Fruit fly (Drosophila melanogaster) whole organism, embryonic: ENCODE results near the gene Clbn.

Source experiments
- Bdp1 ChIP-seq: fragments of 200-800 bp; sonication (Bioruptor generic); optimal IDR thresholded peaks from 3 replicates; lab custom pipeline; 2016; ENCODE audit warnings: missing biosample characterization, missing genetic modification characterization
- CG10543 ChIP-seq: fragments of 200-800 bp; sonication (Bioruptor generic); optimal IDR thresholded peaks from 3 replicates; lab custom pipeline; 2017; ENCODE audit warnings: missing biosample characterization, mild to moderate bottlenecking, missing genetic modification characterization, moderate library complexity
- CG12391 ChIP-seq: fragments of 200-800 bp; sonication (Bioruptor generic); optimal IDR thresholded peaks from 3 replicates; lab custom pipeline; 2018; ENCODE audit warnings: missing biosample characterization, mild to moderate bottlenecking, missing genetic modification characterization, moderate library complexity
- CG12744 ChIP-seq: fragments of 200-800 bp; sonication (Bioruptor generic); optimal IDR thresholded peaks from 2 replicates; lab custom pipeline; 2016; ENCODE audit warnings: missing biosample characterization, missing genetic modification characterization
- CG16815 ChIP-seq: fragments of 200-800 bp; sonication (Bioruptor generic); optimal IDR thresholded peaks from 3 replicates; lab custom pipeline; 2017; ENCODE audit warnings: missing biosample characterization, mild to moderate bottlenecking, missing genetic modification characterization
- CG17186 ChIP-seq: fragments of 200-800 bp; sonication (Bioruptor generic); optimal IDR thresholded peaks from 3 replicates; lab custom pipeline; 2017; ENCODE audit warnings: missing biosample characterization, missing genetic modification reagents, missing genetic modification characterization
- CG2678 ChIP-seq: fragments of 200-800 bp; sonication (Bioruptor generic); optimal IDR thresholded peaks from 3 replicates; lab custom pipeline; 2019; ENCODE audit warnings: missing biosample characterization, mild to moderate bottlenecking, missing genetic modification characterization, moderate library complexity
- CG30431 ChIP-seq: fragments of 200-800 bp; sonication (Bioruptor generic); optimal IDR thresholded peaks from 2 replicates; lab custom pipeline; 2017; ENCODE audit warnings: missing biosample characterization, missing genetic modification characterization
- CG3065 ChIP-seq: fragments of 200-800 bp; sonication (Bioruptor generic); optimal IDR thresholded peaks from 2 replicates; lab custom pipeline; 2016; ENCODE audit warnings: missing biosample characterization, missing genetic modification characterization
- CG31365 ChIP-seq: fragments of 200-800 bp; sonication (Bioruptor generic); optimal IDR thresholded peaks from 2 replicates; lab custom pipeline; 2018; ENCODE audit warnings: missing biosample characterization, mild to moderate bottlenecking, missing genetic modification characterization
- CG3407 ChIP-seq: fragments of 200-800 bp; sonication (Bioruptor generic); optimal IDR thresholded peaks from 2 replicates; lab custom pipeline; 2018; ENCODE audit warnings: missing biosample characterization, mild to moderate bottlenecking, missing genetic modification characterization
- CG5245 ChIP-seq: fragments of 200-800 bp; sonication (Bioruptor generic); optimal IDR thresholded peaks from 3 replicates; lab custom pipeline; 2016; ENCODE audit warnings: missing biosample characterization, missing genetic modification characterization
- CG6254 ChIP-seq: fragments of 200-800 bp; sonication (Bioruptor generic); optimal IDR thresholded peaks from 3 replicates; lab custom pipeline; 2017; ENCODE audit warnings: mild to moderate bottlenecking, missing biosample characterization, missing genetic modification reagents, missing genetic modification characterization
- CG7556 ChIP-seq: fragments of 200-800 bp; sonication (Bioruptor generic); optimal IDR thresholded peaks from 2 replicates; lab custom pipeline; 2017; ENCODE audit warnings: missing biosample characterization, mild to moderate bottlenecking, missing genetic modification characterization
- CG8765 ChIP-seq: fragments of 200-800 bp; sonication (Bioruptor generic); IDR thresholded peaks from 2 replicates; pipeline ENCODE4 v1.3.6; 2022; ENCODE audit warnings: missing biosample characterization, missing genetic modification characterization
- CG9932 ChIP-seq: fragments of 200-800 bp; sonication (Bioruptor generic); IDR thresholded peaks from 2 replicates; pipeline ENCODE4 v1.3.6; 2022; ENCODE audit warnings: missing biosample characterization, missing genetic modification characterization
- CTCF ChIP-seq: fragments of 200-800 bp; sonication (Bioruptor generic); optimal IDR thresholded peaks from 2 replicates; lab custom pipeline; 2017; ENCODE audit warnings: missing biosample characterization, mild to moderate bottlenecking, missing genetic modification characterization, moderate library complexity
- Dbx ChIP-seq: fragments of 200-800 bp; sonication (Bioruptor generic); IDR thresholded peaks from 3 replicates; pipeline ENCODE4 v1.3.6; 2022; ENCODE audit warnings: missing biosample characterization, missing genetic modification characterization
- Dip3 ChIP-seq: fragments of 200-800 bp; sonication (Bioruptor generic); optimal IDR thresholded peaks from 3 replicates; lab custom pipeline; 2016; ENCODE audit warnings: missing biosample characterization, missing genetic modification characterization
- Drgx ChIP-seq: fragments of 200-800 bp; sonication (Bioruptor generic); IDR thresholded peaks from 2 replicates; pipeline ENCODE4 v1.3.6; 2022; ENCODE audit warnings: missing biosample characterization, missing genetic modification characterization
- Ets65A ChIP-seq: fragments of 200-800 bp; sonication (Bioruptor generic); peaks from one replicate; lab custom pipeline; 2016; ENCODE audit warnings: missing biosample characterization, missing genetic modification characterization
- Fer3 ChIP-seq: fragments of 200-800 bp; sonication (Bioruptor generic); optimal IDR thresholded peaks from 2 replicates; lab custom pipeline; 2018; ENCODE audit warnings: missing biosample characterization, mild to moderate bottlenecking, missing genetic modification characterization, moderate library complexity
- HHEX ChIP-seq: fragments of 200-800 bp; sonication (Bioruptor generic); optimal IDR thresholded peaks from 3 replicates; lab custom pipeline; 2017; ENCODE audit warnings: missing biosample characterization, mild to moderate bottlenecking, missing genetic modification characterization, missing genetic modification reagents
- HLHmδ ChIP-seq: fragments of 200-800 bp; sonication (Bioruptor generic); optimal IDR thresholded peaks from 2 replicates; lab custom pipeline; 2018; ENCODE audit warnings: missing biosample characterization, mild to moderate bottlenecking, missing genetic modification characterization, moderate library complexity
- Hr39 ChIP-seq: fragments of >200 bp; optimal IDR thresholded peaks from 2 replicates; lab custom pipeline; 2017
- Lim3 ChIP-seq: fragments of 200-800 bp; sonication (Bioruptor generic); IDR thresholded peaks from 2 replicates; pipeline ENCODE4 v1.3.6; 2022; ENCODE audit warnings: missing biosample characterization, missing genetic modification characterization
- Six4 ChIP-seq: fragments of 200-800 bp; sonication (Bioruptor generic); optimal IDR thresholded peaks from 2 replicates; lab custom pipeline; 2016; ENCODE audit warnings: missing biosample characterization, missing genetic modification characterization
- Ssrp ChIP-seq: fragments of 200-800 bp; sonication (Bioruptor generic); optimal IDR thresholded peaks from 2 replicates; lab custom pipeline; 2018; ENCODE audit warnings: missing biosample characterization, mild to moderate bottlenecking, missing genetic modification characterization, moderate library complexity
- YL-1 ChIP-seq: fragments of 200-800 bp; sonication (Bioruptor generic); optimal IDR thresholded peaks from 3 replicates; lab custom pipeline; 2017; ENCODE audit warnings: missing biosample characterization, mild to moderate bottlenecking, missing genetic modification characterization
- al ChIP-seq: fragments of 200-800 bp; sonication (Bioruptor generic); IDR thresholded peaks from 2 replicates; pipeline ENCODE4 v1.3.6; 2022; ENCODE audit warnings: missing biosample characterization, missing genetic modification characterization
- ash1 ChIP-seq: fragments of 200-800 bp; sonication (Bioruptor generic); optimal IDR thresholded peaks from 2 replicates; lab custom pipeline; 2018; ENCODE audit warnings: missing biosample characterization, mild to moderate bottlenecking, missing genetic modification characterization
- crol ChIP-seq: fragments of 200-800 bp; sonication (Bioruptor generic); IDR thresholded peaks from 2 replicates; pipeline ENCODE4 v1.3.6; 2022; ENCODE audit warnings: missing biosample characterization, missing genetic modification characterization
- da ChIP-seq: fragments of 200-800 bp; sonication (Bioruptor generic); optimal IDR thresholded peaks from 2 replicates; lab custom pipeline; 2016; ENCODE audit warnings: missing biosample characterization, missing genetic modification characterization
- fd96Cb ChIP-seq: fragments of 200-800 bp; sonication (Bioruptor generic); optimal IDR thresholded peaks from 2 replicates; lab custom pipeline; 2018; ENCODE audit warnings: missing biosample characterization, mild to moderate bottlenecking, missing genetic modification characterization, moderate library complexity
- gcm ChIP-seq: fragments of 200-800 bp; sonication (Bioruptor generic); optimal IDR thresholded peaks from 2 replicates; lab custom pipeline; 2019; ENCODE audit warnings: missing biosample characterization, mild to moderate bottlenecking, missing genetic modification characterization, moderate library complexity
- grn ChIP-seq: fragments of 200-800 bp; sonication (Bioruptor generic); optimal IDR thresholded peaks from 3 replicates; lab custom pipeline; 2017; ENCODE audit warnings: missing biosample characterization, missing genetic modification characterization
- inv ChIP-seq: fragments of 200-800 bp; sonication (Bioruptor generic); IDR thresholded peaks from 2 replicates; pipeline ENCODE4 v1.3.6; 2022; ENCODE audit warnings: missing biosample characterization, missing genetic modification characterization; ENCODE audit not compliant: partially characterized antibody
- lilli ChIP-seq: fragments of 200-800 bp; sonication (Bioruptor generic); optimal IDR thresholded peaks from 3 replicates; lab custom pipeline; 2016; ENCODE audit warnings: missing biosample characterization, missing genetic modification characterization
- lola ChIP-seq, 3 experiments: fragments of >200 bp in 2 of 3; fragments of 200-800 bp in 1 of 3; sonication (Bioruptor generic) in 1 of 3; optimal IDR thresholded peaks; 2 replicates each; lab custom pipeline; 2017 to 2019; ENCODE audit warnings: missing biosample characterization in 3 of 3, missing genetic modification characterization in 3 of 3, mild to moderate bottlenecking in 1 of 3, moderate library complexity in 1 of 3
- lov ChIP-seq, 2 experiments: fragments of 200-800 bp in 1 of 2; fragments of >200 bp in 1 of 2; sonication (Bioruptor generic) in 1 of 2; IDR thresholded peaks in 1 of 2; optimal IDR thresholded peaks in 1 of 2; 2 replicates in 1 of 2; 3 replicates in 1 of 2; pipeline versions ENCODE4 v1.3.6 to Lab custom; 2017 to 2022; ENCODE audit warnings: missing biosample characterization in 1 of 2, missing genetic modification characterization in 1 of 2
- org-1 ChIP-seq: fragments of 200-800 bp; sonication (Bioruptor generic); optimal IDR thresholded peaks from 2 replicates; lab custom pipeline; 2017; ENCODE audit warnings: missing biosample characterization, missing genetic modification characterization
- psq ChIP-seq: fragments of 200-800 bp; sonication (Bioruptor generic); optimal IDR thresholded peaks from 2 replicates; lab custom pipeline; 2017; ENCODE audit warnings: missing biosample characterization, missing genetic modification characterization
- pzg ChIP-seq: fragments of 200-800 bp; sonication (Bioruptor generic); optimal IDR thresholded peaks from 3 replicates; lab custom pipeline; 2018; ENCODE audit warnings: missing biosample characterization, mild to moderate bottlenecking, missing genetic modification characterization, moderate library complexity
- rib ChIP-seq: fragments of 200-800 bp; sonication (Bioruptor generic); IDR thresholded peaks from 2 replicates; pipeline ENCODE4 v1.3.6; 2022; ENCODE audit warnings: missing biosample characterization, missing genetic modification characterization
- scrt ChIP-seq: fragments of 200-800 bp; sonication (Bioruptor generic); optimal IDR thresholded peaks from 2 replicates; lab custom pipeline; 2018; ENCODE audit warnings: missing biosample characterization, mild to moderate bottlenecking, missing genetic modification characterization, moderate library complexity
- shn ChIP-seq: fragments of 200-800 bp; sonication (Bioruptor generic); optimal IDR thresholded peaks from 3 replicates; lab custom pipeline; 2016; ENCODE audit warnings: missing biosample characterization, missing genetic modification characterization
- slp2 ChIP-seq: fragments of 200-800 bp; sonication (Bioruptor generic); optimal IDR thresholded peaks from 2 replicates; lab custom pipeline; 2016; ENCODE audit warnings: missing biosample characterization, missing genetic modification characterization
- sqz ChIP-seq: fragments of 200-800 bp; sonication (Bioruptor generic); optimal IDR thresholded peaks from 3 replicates; lab custom pipeline; 2018; ENCODE audit warnings: missing biosample characterization, mild to moderate bottlenecking, missing genetic modification characterization
- trh ChIP-seq: fragments of 200-800 bp; sonication (Bioruptor generic); optimal IDR thresholded peaks from 2 replicates; lab custom pipeline; 2016; ENCODE audit warnings: missing biosample characterization, missing genetic modification characterization
- yki ChIP-seq: fragments of >200 bp; optimal IDR thresholded peaks from 3 replicates; lab custom pipeline; 2018
- zen ChIP-seq: fragments of 200-800 bp; sonication (Bioruptor generic); optimal IDR thresholded peaks from 3 replicates; lab custom pipeline; 2018; ENCODE audit warnings: missing biosample characterization, mild to moderate bottlenecking, missing genetic modification characterization, moderate library complexity
- zfh2 ChIP-seq: fragments of 200-800 bp; sonication (Bioruptor generic); optimal IDR thresholded peaks from 2 replicates; lab custom pipeline; 2016; ENCODE audit warnings: missing biosample characterization, missing genetic modification characterization

The Clbn gene

DNA sequence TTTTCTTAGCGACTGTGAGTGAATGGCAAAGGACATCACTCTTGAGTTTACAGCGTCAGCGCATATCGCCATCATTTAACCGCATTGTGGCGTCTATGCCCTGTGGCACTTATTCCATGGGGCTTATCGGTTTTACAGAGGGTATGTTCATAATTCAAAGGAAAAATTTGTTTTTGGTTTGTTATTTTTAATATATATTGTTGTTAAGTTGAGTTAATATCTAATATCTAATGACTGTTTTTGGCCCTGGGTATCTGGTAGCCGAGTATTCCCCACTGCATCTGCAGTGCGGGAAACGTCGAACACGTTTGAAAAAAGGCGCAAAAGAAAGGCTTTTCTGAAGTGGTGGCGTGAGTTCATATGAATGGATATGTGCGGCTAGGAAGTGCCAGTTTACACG lies 51.2 kb downstream of the Clbn start (continued):
- no peak for TF ChIP-seq Lim3 (GFP tag; lab: Robert Waterston, UW)
- TF ChIP-seq CG9932: peak; percentile 20; the same call in 1 of the 2 replicates
- TF ChIP-seq CG7556 (GFP tag; lab: Kevin White, UChicago): peak; percentile 32
- TF ChIP-seq Ets65A: no peak
- TF ChIP-seq CG17186: no peak
- TF ChIP-seq org-1 (GFP tag; lab: Kevin White, UChicago): peak; percentile 22
- 0 out of 2 replicates have a peak, but pooled peaks have one; percentile 33 for TF ChIP-seq Drgx
- TF ChIP-seq CG3407 (GFP tag; lab: Kevin White, UChicago): peak; percentile 35
- peak; percentile 90 for TF ChIP-seq CG16815 (GFP tag; lab: Kevin White, UChicago)
- TF ChIP-seq YL-1 (GFP tag; lab: Kevin White, UChicago): no peak
- TF ChIP-seq trh (GFP tag; lab: Kevin White, UChicago): no peak
- TF ChIP-seq Bdp1 (GFP tag; lab: Kevin White, UChicago): peak; percentile 41
- TF ChIP-seq CG2678: peak; percentile 6
- TF ChIP-seq lola (GFP tag; optimal IDR thresholded peaks at IDR 0.05; lab: Kevin White, UChicago): peak in 1 of 3 experiments; percentile 90
- no peak for TF ChIP-seq pzg (GFP tag; lab: Kevin White, UChicago)
- TF ChIP-seq Fer3 (tag; lab: Kevin White, UChicago): no peak
- no peak for TF ChIP-seq lov (optimal IDR thresholded peaks at IDR 0.05; lab: Kevin White, UChicago)
- TF ChIP-seq lov (GFP tag; IDR thresholded peaks at IDR 0.05; lab: Robert Waterston, UW): 0 out of 3 replicates have a peak, but pooled peaks have one; percentile 23
- TF ChIP-seq zfh2: no peak
- TF ChIP-seq yki (lab: Kevin White, UChicago): no peak
- peak; percentile 20 for TF ChIP-seq fd96Cb
- TF ChIP-seq HLHmδ (GFP tag; lab: Kevin White, UChicago): no peak
- no peak for TF ChIP-seq inv (GFP tag; lab: Robert Waterston, UW)
- no peak for TF ChIP-seq grn
- TF ChIP-seq shn (GFP tag; lab: Kevin White, UChicago): no peak
- no peak for TF ChIP-seq CTCF (GFP tag; lab: Kevin White, UChicago)
- TF ChIP-seq lilli (GFP tag; lab: Kevin White, UChicago): peak; percentile 68
- TF ChIP-seq Dbx (GFP tag; lab: Robert Waterston, UW): 0 out of 3 replicates have a peak, but pooled peaks have one; percentile 15
- no peak for TF ChIP-seq ash1
- peak; percentile 81 for TF ChIP-seq Ssrp (tag; lab: Kevin White, UChicago)
- TF ChIP-seq CG12391 (tag; lab: Kevin White, UChicago): peak; percentile 81
- TF ChIP-seq zen (tag; lab: Kevin White, UChicago): peak; percentile 51
- TF ChIP-seq CG12744: peak; percentile 38
- TF ChIP-seq CG5245 (GFP tag; lab: Kevin White, UChicago): no peak
- TF ChIP-seq scrt (GFP tag; lab: Kevin White, UChicago): peak; percentile 2
- no peak for TF ChIP-seq slp2 (GFP tag; lab: Kevin White, UChicago)
- TF ChIP-seq gcm (GFP tag; lab: Kevin White, UChicago): peak; percentile 38
- no peak for TF ChIP-seq al (GFP tag; lab: Robert Waterston, UW)
- no peak for TF ChIP-seq rib
- peak; percentile 94 for TF ChIP-seq CG8765 (GFP tag; lab: Robert Waterston, UW)
- TF ChIP-seq CG30431: peak; percentile 90
- TF ChIP-seq HHEX (GFP tag; lab: Kevin White, UChicago): no peak
- peak; percentile 46 for TF ChIP-seq CG3065 (GFP tag; lab: Kevin White, UChicago)
- no peak for TF ChIP-seq Dip3 (GFP tag; lab: Kevin White, UChicago)
- TF ChIP-seq Hr39 (lab: Kevin White, UChicago): no peak
- TF ChIP-seq CG31365: no peak
- peak; percentile 25 for TF ChIP-seq psq (GFP tag; lab: Kevin White, UChicago)
- peak; percentile 11 for TF ChIP-seq CG6254 (GFP tag; lab: Kevin White, UChicago)
- TF ChIP-seq da: no peak
- TF ChIP-seq sqz: no peak
- peak; percentile 5 for TF ChIP-seq Six4 (GFP tag; lab: Kevin White, UChicago)
- no peak for TF ChIP-seq CG10543 (GFP tag; lab: Kevin White, UChicago)
- peak; percentile 46; the same call in 1 of the 2 replicates for TF ChIP-seq crol (GFP tag; lab: Robert Waterston, UW)
